Worm (Caenorhabditis elegans): ENCODE measurements around the gene F53E4.2.

F53E4.2 gene

ce11 chrV:15654124-15654523 is at the start of gene F53E4.2:
Gene F53E4.2, plus strand, starts transcription at chrV:15654424.
- TF ChIP-seq ama-1 (optimal IDR thresholded peaks at IDR 0.05) = no peak
- TF ChIP-seq daf-16 (GFP tag; optimal IDR thresholded peaks at IDR 0.05) = no peak
- TF ChIP-seq daf-16 (tag; optimal IDR thresholded peaks at IDR 0.05) = no peak
- no peak for TF ChIP-seq lir-3 (tag; optimal IDR thresholded peaks at IDR 0.05)
- TF ChIP-seq D1046.2 (GFP tag; IDR thresholded peaks at IDR 0.05) = 0 out of 2 replicates have a peak, but pooled peaks have one; percentile 16

DNA sequence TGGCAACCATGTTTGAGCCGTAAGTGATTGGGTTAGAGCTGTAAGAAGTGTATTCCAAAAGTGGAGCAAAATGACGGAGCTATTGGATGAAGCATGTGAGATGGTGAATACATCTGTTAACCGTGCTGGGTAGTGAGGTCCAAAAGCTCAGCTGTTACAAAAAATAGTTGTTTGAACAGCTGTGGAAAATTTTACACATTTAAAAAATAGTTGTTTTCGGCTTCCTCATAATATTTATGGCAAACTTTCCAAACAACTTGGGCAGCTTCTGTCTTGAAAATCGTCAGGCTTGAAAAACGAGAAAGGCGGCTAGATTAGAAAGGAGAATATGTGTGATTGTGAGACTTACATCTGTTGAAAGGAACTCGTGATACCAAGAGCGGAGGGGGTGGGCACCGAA is 49.2 kb upstream of the F53E4.2 start, which contains the start of gene fbxa-154:
fbxa-154 (minus strand) TSS at position 101 of the 400 bp plus-strand sequence.
- TF ChIP-seq mdl-1 (tag; optimal IDR thresholded peaks at IDR 0.05) (no peak), cey-2 (tag; optimal IDR thresholded peaks at IDR 0.05; ENCODE audit: borderline replicate concordance, insufficient read depth) (no peak), snpc-1.2 (GFP tag; IDR thresholded peaks at IDR 0.05) (no peak), ceh-62 (tag; optimal IDR thresholded peaks at IDR 0.05) (no peak), lin-13 (GFP tag; optimal IDR thresholded peaks at IDR 0.05) (no peak), nhr-42 (GFP tag; IDR thresholded peaks at IDR 0.05) (no peak), mes-2 (tag; optimal IDR thresholded peaks at IDR 0.05; ENCODE audit: poor library complexity, severe bottlenecking) (no peak), ces-1 (GFP tag; optimal IDR thresholded peaks at IDR 0.05) (no peak), unc-130 (GFP tag; optimal IDR thresholded peaks at IDR 0.05) (no peak), lin-1 (GFP tag; IDR thresholded peaks at IDR 0.05) (no peak), aha-1 (tag) (no peak), ztf-7 (tag; optimal IDR thresholded peaks at IDR 0.05) (no peak), T20F7.1 (GFP tag; optimal IDR thresholded peaks at IDR 0.05) (no peak), rbr-2 (tag; optimal IDR thresholded peaks at IDR 0.05) (no peak), ZK337.2 (GFP tag; IDR thresholded peaks at IDR 0.05) (no peak)

DNA sequence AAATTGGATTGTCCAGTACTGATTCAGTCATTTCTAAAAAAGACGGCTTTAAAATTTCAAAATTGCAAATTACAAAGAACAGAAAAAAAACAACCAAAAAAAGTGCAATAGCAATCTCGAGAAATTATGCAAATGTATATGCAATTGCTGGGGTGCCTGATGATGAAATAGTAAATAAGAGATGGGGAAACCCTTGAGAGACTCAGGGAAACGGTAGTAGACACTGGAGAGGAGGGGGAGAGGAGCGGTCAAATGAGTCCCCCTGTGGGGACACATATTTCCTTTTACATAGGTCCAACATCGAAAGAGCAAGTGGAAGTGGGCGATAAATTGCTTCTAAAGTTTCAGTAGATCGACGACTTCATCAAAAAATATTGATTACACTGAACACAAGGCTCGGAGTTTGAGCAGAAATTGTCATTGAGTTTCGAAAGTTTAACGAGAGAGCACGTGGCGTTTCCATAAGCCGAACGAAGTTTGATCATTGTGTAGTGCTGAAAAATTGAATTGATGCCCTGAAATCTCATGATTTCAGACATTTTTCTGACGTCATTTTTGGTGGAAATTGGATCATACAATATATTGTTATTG is 43.8 kb upstream of the F53E4.2 start, which contains the start of the genes fbxa-153 and str-12:
fbxa-153 (minus strand) TSS at position 35 of the 591 bp plus-strand sequence.
str-12 (plus strand) TSS at position 541 of the 591 bp plus-strand sequence.
- TF ChIP-seq saeg-2 (GFP tag; IDR thresholded peaks at IDR 0.05) (no peak), nhr-11 (tag; optimal IDR thresholded peaks at IDR 0.05) (peak; percentile 4), zip-11 (GFP tag; IDR thresholded peaks at IDR 0.05) (no peak), ZK337.2 (GFP tag; IDR thresholded peaks at IDR 0.05) (0 out of 2 replicates have a peak, but pooled peaks have one; percentile 25)

DNA sequence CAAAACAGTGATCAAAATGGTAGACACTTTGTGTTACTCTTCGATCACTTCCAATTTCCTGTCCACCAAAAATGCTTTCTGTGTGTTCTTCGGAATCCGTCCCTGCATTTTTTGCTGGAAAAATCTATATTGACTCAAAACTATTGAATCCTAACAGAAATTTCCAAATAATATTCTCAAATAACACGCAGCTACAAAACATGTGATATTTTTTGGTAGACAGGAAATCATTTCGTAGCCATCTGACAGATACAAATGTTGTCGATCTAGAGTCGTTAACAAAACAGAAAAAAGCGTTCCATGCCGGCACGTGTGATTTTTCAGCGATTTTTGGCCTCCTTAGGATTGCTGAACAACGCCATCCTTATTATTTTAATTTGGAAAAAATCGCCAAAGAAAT is 41.3 kb upstream of the F53E4.2 start, which contains the start of gene str-263:
str-263 (plus strand) TSS at position 301 of the 400 bp plus-strand sequence.
- no peak for TF ChIP-seq nhr-42 (GFP tag; IDR thresholded peaks at IDR 0.05)

DNA sequence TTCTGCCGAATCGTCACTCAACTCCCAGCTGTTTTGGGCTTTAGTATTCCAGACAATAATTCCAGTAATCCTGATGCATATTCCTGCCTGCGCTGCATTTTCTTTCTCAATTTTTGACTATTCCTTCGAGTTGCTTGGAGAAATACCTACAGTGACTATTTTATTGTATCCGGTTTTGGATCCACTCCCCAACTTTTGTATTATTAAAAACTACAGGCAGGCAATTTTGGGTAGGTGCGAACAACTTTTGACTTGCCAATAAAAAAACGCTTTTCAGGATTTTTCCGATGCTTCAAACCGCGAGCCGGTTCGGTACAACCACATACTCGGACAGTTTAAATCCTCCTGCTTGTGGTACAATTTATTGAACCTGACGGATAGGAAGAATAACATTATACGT is 39.7 kb upstream of the F53E4.2 start:
- no peak for TF ChIP-seq zip-2 (tag; optimal IDR thresholded peaks at IDR 0.05)
- TF ChIP-seq aha-1 (tag) = peak; percentile 95
- no peak for TF ChIP-seq zag-1 (tag; optimal IDR thresholded peaks at IDR 0.05)
- TF ChIP-seq ZK337.2 (GFP tag; IDR thresholded peaks at IDR 0.05) = no peak
- no peak for TF ChIP-seq zfp-2 (tag; optimal IDR thresholded peaks at IDR 0.05)
- no peak for TF ChIP-seq unc-39 (tag; optimal IDR thresholded peaks at IDR 0.05)
- no peak for TF ChIP-seq daf-16 (GFP tag; optimal IDR thresholded peaks at IDR 0.05)
- no peak for TF ChIP-seq daf-16 (tag; optimal IDR thresholded peaks at IDR 0.05)
- TF ChIP-seq nhr-48 (tag; optimal IDR thresholded peaks at IDR 0.05) = no peak

ce11 chrV:15621518-15621917 is 32.7 kb upstream of the F53E4.2 start, which contains the start of gene C55A1.1:
Gene C55A1.1, plus strand, starts transcription at chrV:15621818.
- TF ChIP-seq nhr-25 (tag; optimal IDR thresholded peaks at IDR 0.05; ENCODE audit: borderline replicate concordance, insufficient read depth) = no peak
- TF ChIP-seq aha-1 (tag) = no peak
- TF ChIP-seq daf-19 (GFP tag; conservative IDR thresholded peaks at IDR 0.05) = no peak
- no peak for TF ChIP-seq mdt-29 (GFP tag; IDR thresholded peaks at IDR 0.05)
- TF ChIP-seq spr-1 (tag; optimal IDR thresholded peaks at IDR 0.05) = no peak
- TF ChIP-seq dpl-1 (GFP tag; optimal IDR thresholded peaks at IDR 0.05) = no peak
- no peak for TF ChIP-seq T26A8.4 (GFP tag; IDR thresholded peaks at IDR 0.05)
- no peak for TF ChIP-seq ctbp-1 (GFP tag; IDR thresholded peaks at IDR 0.05)
- no peak for TF ChIP-seq Y105C5A.15 (GFP tag; IDR thresholded peaks at IDR 0.05)
- TF ChIP-seq php-3 (GFP tag; IDR thresholded peaks at IDR 0.05) = no peak
- no peak for TF ChIP-seq D1046.2 (GFP tag; IDR thresholded peaks at IDR 0.05)
- no peak for TF ChIP-seq Y48G9A.11 (GFP tag; IDR thresholded peaks at IDR 0.05)
- TF ChIP-seq nhr-41 (GFP tag; IDR thresholded peaks at IDR 0.05) = no peak
- TF ChIP-seq lin-1 (GFP tag; IDR thresholded peaks at IDR 0.05) = no peak
- TF ChIP-seq tra-1 (GFP tag; IDR thresholded peaks at IDR 0.05) = no peak
- no peak for TF ChIP-seq sdz-12 (GFP tag; optimal IDR thresholded peaks at IDR 0.05)
- no peak for TF ChIP-seq dmd-9 (GFP tag; IDR thresholded peaks at IDR 0.05)

Measured in whole organism, L4 larva.